Fruit fly (Drosophila melanogaster) S2 (cell line): ENCODE results near the gene CG12951.

Experiments
- CG8478 ChIP-seq: fragments of >200 bp; optimal IDR thresholded peaks from 2 replicates; lab custom pipeline; 2018
- CTCF ChIP-seq, 2 experiments: fragments of >200 bp; optimal IDR thresholded peaks; 2 replicates each; lab custom pipeline; 2018

CG12951 gene

dm6 chr3R:9339176-9340075 lies 9.3 kb upstream of the CG12951 start:
- no peak for TF ChIP-seq CG8478 (lab: Kevin White, UChicago)
- no peak for TF ChIP-seq CTCF (optimal IDR thresholded peaks at IDR 0.05; lab: Kevin White, UChicago)

dm6 chr3R:9338771-9339170 lies 8.6 kb upstream of the CG12951 start:
- no peak for TF ChIP-seq CTCF (optimal IDR thresholded peaks at IDR 0.05; lab: Kevin White, UChicago)
- no peak for TF ChIP-seq CG8478 (lab: Kevin White, UChicago)

- no peak for TF ChIP-seq CG8478 (lab: Kevin White, UChicago)
- TF ChIP-seq CTCF (optimal IDR thresholded peaks at IDR 0.05; lab: Kevin White, UChicago), result no peak
These were observed 7.5 kb upstream of the CG12951 start for dm6 chr3R:9337402-9338254.

- no peak for TF ChIP-seq CTCF (optimal IDR thresholded peaks at IDR 0.05; lab: Kevin White, UChicago)
- TF ChIP-seq CG8478 (lab: Kevin White, UChicago), result no peak
These were observed 4.7 kb upstream of the CG12951 start, which contains the start of the genes Aduk and pasi2 for dm6 chr3R:9334592-9335518. Gene Aduk, minus strand, starts transcription at chr3R:9334714. Gene pasi2, plus strand, starts transcription at chr3R:9335170.

- no peak for TF ChIP-seq CG8478 (lab: Kevin White, UChicago)
- no peak for TF ChIP-seq CTCF (optimal IDR thresholded peaks at IDR 0.05; lab: Kevin White, UChicago)
These were observed 1.7 kb upstream of the CG12951 start, which contains the start of gene CG16749 for dm6 chr3R:9331861-9332260. Gene CG16749, minus strand, starts transcription at chr3R:9331885.

- TF ChIP-seq CTCF (optimal IDR thresholded peaks at IDR 0.05; lab: Kevin White, UChicago) (peak; percentile 12 to 71), CG8478 (lab: Kevin White, UChicago) (no peak)
These were observed 1.3 kb downstream of the CG12951 start for dm6 chr3R:9328812-9329211.

- TF ChIP-seq CG8478 (lab: Kevin White, UChicago) (no peak), CTCF (optimal IDR thresholded peaks at IDR 0.05; lab: Kevin White, UChicago) (no peak)
These were observed 1.7 kb downstream of the CG12951 start, which contains the start of gene CG8861 for dm6 chr3R:9328411-9328810. Gene CG8861, minus strand, starts transcription at chr3R:9328511.

- TF ChIP-seq CTCF (optimal IDR thresholded peaks at IDR 0.05; lab: Kevin White, UChicago) (no peak), CG8478 (lab: Kevin White, UChicago) (no peak)
These were observed 8.7 kb downstream of the CG12951 start, which contains the start of gene HP1e for dm6 chr3R:9321470-9321869. Gene HP1e, plus strand, starts transcription at chr3R:9321770.

dm6 chr3R:9297163-9297562 lies 33.0 kb downstream of the CG12951 start:
- TF ChIP-seq CTCF (optimal IDR thresholded peaks at IDR 0.05; lab: Kevin White, UChicago), result no peak
- no peak for TF ChIP-seq CG8478 (lab: Kevin White, UChicago)

dm6 chr3R:9287710-9288109 lies 42.4 kb downstream of the CG12951 start:
- TF ChIP-seq CTCF (optimal IDR thresholded peaks at IDR 0.05; lab: Kevin White, UChicago), result no peak
- TF ChIP-seq CG8478 (lab: Kevin White, UChicago), result no peak
